Worm (Caenorhabditis elegans) whole organism, mixed stage, embryonic: Measurements from ENCODE around the gene vit-2.

Experiments used
- M03D4.4 ChIP-seq: sonication (generic microtip); optimal IDR thresholded peaks from 2 replicates; lab custom pipeline; 2017; ENCODE audit warnings: mild to moderate bottlenecking, missing genetic modification characterization, missing compliant biosample characterization
- bed-3 ChIP-seq: fragments of 200-800 bp; sonication (Bioruptor generic); optimal IDR thresholded peaks from 3 replicates; lab custom pipeline; 2018; ENCODE audit warnings: mild to moderate bottlenecking, missing genetic modification characterization, moderate library complexity, missing compliant biosample characterization
- blmp-1 ChIP-seq: fragments of 150-350 bp; optimal IDR thresholded peaks from 2 replicates; lab custom pipeline; 2014; ENCODE audit warnings: missing biosample characterization, missing genetic modification characterization
- ceh-39 ChIP-seq: fragments of 150-350 bp; optimal IDR thresholded peaks from 2 replicates; lab custom pipeline; 2014; ENCODE audit warnings: missing biosample characterization, missing genetic modification characterization
- ceh-43 ChIP-seq: fragments of 200-800 bp; sonication (Bioruptor generic); optimal IDR thresholded peaks from 2 replicates; lab custom pipeline; 2018; ENCODE audit warnings: mild to moderate bottlenecking, missing genetic modification characterization, moderate library complexity, missing compliant biosample characterization
- ceh-83 ChIP-seq: fragments of 200-800 bp; sonication (Bioruptor generic); optimal IDR thresholded peaks from 2 replicates; lab custom pipeline; 2018; ENCODE audit warnings: mild to moderate bottlenecking, missing genetic modification characterization, missing compliant biosample characterization
- ces-1 ChIP-seq: fragments of 150-350 bp; optimal IDR thresholded peaks from 2 replicates; lab custom pipeline; 2014; ENCODE audit warnings: missing biosample characterization, missing genetic modification reagents, missing genetic modification characterization
- cnd-1 ChIP-seq: fragments of 200-800 bp; sonication (Bioruptor generic); optimal IDR thresholded peaks from 2 replicates; lab custom pipeline; 2018; ENCODE audit warnings: mild to moderate bottlenecking, missing genetic modification characterization, missing compliant biosample characterization
- drap-1 ChIP-seq: fragments of 200-800 bp; sonication (Bioruptor generic); optimal IDR thresholded peaks from 3 replicates; lab custom pipeline; 2018; ENCODE audit warnings: mild to moderate bottlenecking, missing genetic modification characterization, missing compliant biosample characterization
- elt-1 ChIP-seq: sonication (generic microtip); optimal IDR thresholded peaks from 2 replicates; lab custom pipeline; 2017; ENCODE audit warnings: missing genetic modification characterization, mild to moderate bottlenecking, missing compliant biosample characterization, antibody characterized with exemption, moderate library complexity, borderline replicate concordance; ENCODE audit not compliant: insufficient read depth
- elt-3 ChIP-seq: fragments of 150-350 bp; optimal IDR thresholded peaks from 2 replicates; lab custom pipeline; 2014; ENCODE audit warnings: missing biosample characterization, missing genetic modification characterization
- flh-1 ChIP-seq: fragments of 200-800 bp; sonication (Bioruptor generic); optimal IDR thresholded peaks from 2 replicates; lab custom pipeline; 2018; ENCODE audit warnings: mild to moderate bottlenecking, missing genetic modification characterization, moderate library complexity, missing compliant biosample characterization
- ham-2 ChIP-seq: fragments of 200-800 bp; sonication (Bioruptor generic); optimal IDR thresholded peaks from 2 replicates; lab custom pipeline; 2018; ENCODE audit warnings: mild to moderate bottlenecking, missing genetic modification characterization, missing compliant biosample characterization
- hlh-1 ChIP-seq: fragments of 150-350 bp; optimal IDR thresholded peaks from 2 replicates; lab custom pipeline; 2014; ENCODE audit warnings: missing biosample characterization, missing genetic modification reagents, missing genetic modification characterization
- lin-13 ChIP-seq: fragments of 150-350 bp; optimal IDR thresholded peaks from 2 replicates; lab custom pipeline; 2014; ENCODE audit warnings: missing biosample characterization, missing genetic modification characterization
- lin-32 ChIP-seq: fragments of 200-800 bp; sonication (Bioruptor generic); optimal IDR thresholded peaks from 2 replicates; lab custom pipeline; 2018; ENCODE audit warnings: mild to moderate bottlenecking, missing genetic modification characterization, missing compliant biosample characterization
- lsy-2 ChIP-seq: fragments of 150-350 bp; optimal IDR thresholded peaks from 2 replicates; lab custom pipeline; 2014; ENCODE audit warnings: missing biosample characterization, missing genetic modification characterization
- mab-5 ChIP-seq: fragments of 150-350 bp; optimal IDR thresholded peaks from 2 replicates; lab custom pipeline; 2014; ENCODE audit warnings: missing biosample characterization, missing genetic modification characterization
- mep-1 ChIP-seq: fragments of 150-350 bp; optimal IDR thresholded peaks from 2 replicates; lab custom pipeline; 2017; ENCODE audit warnings: missing biosample characterization, missing genetic modification reagents, missing genetic modification characterization, inconsistent platforms
- mls-2 ChIP-seq: sonication (generic microtip); optimal IDR thresholded peaks from 2 replicates; lab custom pipeline; 2016; ENCODE audit warnings: mild to moderate bottlenecking, missing genetic modification characterization, moderate library complexity, missing compliant biosample characterization
- nhr-12 ChIP-seq: fragments of 150-350 bp; optimal IDR thresholded peaks from 2 replicates; lab custom pipeline; 2014; ENCODE audit warnings: missing biosample characterization, missing genetic modification characterization
- nhr-2 ChIP-seq: fragments of 150-350 bp; optimal IDR thresholded peaks from 2 replicates; lab custom pipeline; 2014; ENCODE audit warnings: missing biosample characterization, missing genetic modification characterization
- nhr-28 ChIP-seq: fragments of 150-350 bp; optimal IDR thresholded peaks from 2 replicates; lab custom pipeline; 2014; ENCODE audit warnings: missing biosample characterization, missing genetic modification characterization
- nhr-76 ChIP-seq: sonication (generic microtip); optimal IDR thresholded peaks from 2 replicates; lab custom pipeline; 2017; ENCODE audit warnings: missing biosample characterization, missing genetic modification characterization
- pha-4 ChIP-seq: fragments of 150-350 bp; optimal IDR thresholded peaks from 2 replicates; lab custom pipeline; 2018; ENCODE audit warnings: missing biosample characterization, missing genetic modification reagents, missing genetic modification characterization
- sptf-1 ChIP-seq: sonication (generic microtip); optimal IDR thresholded peaks from 2 replicates; lab custom pipeline; 2017; ENCODE audit warnings: mild to moderate bottlenecking, missing genetic modification characterization, moderate library complexity, missing compliant biosample characterization
- unc-120 ChIP-seq: sonication (generic microtip); optimal IDR thresholded peaks from 2 replicates; lab custom pipeline; 2017; ENCODE audit warnings: missing genetic modification characterization, missing compliant biosample characterization; ENCODE audit not compliant: poor library complexity, severe bottlenecking
- unc-62 ChIP-seq: fragments of 150-350 bp; optimal IDR thresholded peaks from 2 replicates; lab custom pipeline; 2014; ENCODE audit warnings: missing biosample characterization, missing genetic modification reagents, missing genetic modification characterization
- zip-8 ChIP-seq: fragments of 150-350 bp; optimal IDR thresholded peaks from 2 replicates; lab custom pipeline; 2014; ENCODE audit warnings: missing biosample characterization, missing genetic modification characterization
- ztf-11 ChIP-seq: fragments of 150-350 bp; optimal IDR thresholded peaks from 2 replicates; lab custom pipeline; 2014; ENCODE audit warnings: missing biosample characterization, missing genetic modification characterization

Gene vit-2

ce11 chrX:5122369-5122768 is 21.5 kb downstream of the vit-2 start:
- TF ChIP-seq ceh-39: no peak
- no peak for TF ChIP-seq lin-13
- no peak for TF ChIP-seq lsy-2
- no peak for TF ChIP-seq nhr-2
- TF ChIP-seq ztf-11 (tag; lab: Kevin White, UChicago): no peak
- TF ChIP-seq mab-5 (tag; lab: Kevin White, UChicago): no peak
- no peak for TF ChIP-seq M03D4.4
- TF ChIP-seq ceh-83: no peak
- TF ChIP-seq lin-32 (GFP tag; lab: Kevin White, UChicago): no peak
- TF ChIP-seq elt-3 (tag; lab: Kevin White, UChicago): no peak
- TF ChIP-seq ham-2: no peak
- no peak for TF ChIP-seq elt-1 (tag; lab: Kevin White, UChicago)
- no peak for TF ChIP-seq pha-4 (tag; lab: Kevin White, UChicago)
- no peak for TF ChIP-seq nhr-28 (tag; lab: Kevin White, UChicago)
- no peak for TF ChIP-seq flh-1
- TF ChIP-seq, all 35 proteins: peak for 0

- TF ChIP-seq pha-4 (tag; lab: Kevin White, UChicago) (peak; percentile 54), cnd-1 (tag; lab: Kevin White, UChicago) (no peak), unc-62 (GFP tag; lab: Kevin White, UChicago) (no peak), M03D4.4 (peak; percentile 32), ceh-39 (no peak), zip-8 (no peak), mep-1 (no peak), nhr-76 (no peak), drap-1 (peak; percentile 5), ztf-11 (tag; lab: Kevin White, UChicago) (no peak), ceh-43 (no peak), unc-120 (tag; lab: Kevin White, UChicago) (no peak), ces-1 (GFP tag; lab: Kevin White, UChicago) (no peak), hlh-1 (no peak), elt-1 (tag; lab: Kevin White, UChicago) (no peak), nhr-2 (peak; percentile 80), lin-32 (GFP tag; lab: Kevin White, UChicago) (no peak), sptf-1 (no peak), nhr-28 (tag; lab: Kevin White, UChicago) (no peak), elt-3 (tag; lab: Kevin White, UChicago) (no peak), blmp-1 (tag; lab: Kevin White, UChicago) (no peak), flh-1 (no peak), mls-2 (tag; lab: Kevin White, UChicago) (no peak), ham-2 (peak; percentile 1), lin-13 (no peak), nhr-12 (tag; lab: Kevin White, UChicago) (no peak)
These were observed 22.1 kb downstream of the vit-2 start for ce11 chrX:5122791-5123414.

- TF ChIP-seq elt-3 (tag; lab: Kevin White, UChicago) (no peak), ces-1 (GFP tag; lab: Kevin White, UChicago) (peak; percentile 81), blmp-1 (tag; lab: Kevin White, UChicago) (no peak), unc-62 (GFP tag; lab: Kevin White, UChicago) (no peak), elt-1 (tag; lab: Kevin White, UChicago) (no peak), mls-2 (tag; lab: Kevin White, UChicago) (peak; percentile 18), mep-1 (no peak), bed-3 (no peak), unc-120 (tag; lab: Kevin White, UChicago) (no peak), flh-1 (no peak)
These were observed 23.4 kb downstream of the vit-2 start for ce11 chrX:5124288-5124687.

- TF ChIP-seq sptf-1: no peak
- no peak for TF ChIP-seq cnd-1 (tag; lab: Kevin White, UChicago)
- no peak for TF ChIP-seq drap-1
- TF ChIP-seq ztf-11 (tag; lab: Kevin White, UChicago): no peak
- TF ChIP-seq mls-2 (tag; lab: Kevin White, UChicago): no peak
- TF ChIP-seq ces-1 (GFP tag; lab: Kevin White, UChicago): peak; percentile 100
- TF ChIP-seq unc-62 (GFP tag; lab: Kevin White, UChicago): peak; percentile 33
These were observed 28.6 kb downstream of the vit-2 start for ce11 chrX:5129447-5129846.

- peak; percentile 91 for TF ChIP-seq ces-1 (GFP tag; lab: Kevin White, UChicago)
- TF ChIP-seq nhr-12 (tag; lab: Kevin White, UChicago): no peak
- TF ChIP-seq lin-13: no peak
- TF ChIP-seq bed-3: no peak
These were observed 30.9 kb downstream of the vit-2 start for ce11 chrX:5131760-5132159.
